Worm (Caenorhabditis elegans) whole organism, early embryonic: ENCODE data around the gene ect-2.

ENCODE experiments used
- B0310.2 ChIP-seq: sonication (generic microtip); optimal IDR thresholded peaks from 2 replicates; lab custom pipeline; 2016; ENCODE audit warnings: mild to moderate bottlenecking, missing genetic modification characterization, missing compliant biosample characterization
- F13C5.2 ChIP-seq: sonication (generic microtip); optimal IDR thresholded peaks from 2 replicates; lab custom pipeline; 2017; ENCODE audit warnings: mild to moderate bottlenecking, missing genetic modification characterization, inconsistent platforms, missing compliant biosample characterization
- aly-1 ChIP-seq: sonication (generic microtip); optimal IDR thresholded peaks from 2 replicates; lab custom pipeline; 2016; ENCODE audit warnings: missing genetic modification characterization, missing compliant biosample characterization
- ama-1 ChIP-seq: fragments of 150-350 bp; optimal IDR thresholded peaks from 2 replicates; lab custom pipeline; 2014
- ceh-13 ChIP-seq: fragments of 200-800 bp; sonication (Bioruptor generic); optimal IDR thresholded peaks from 2 replicates; lab custom pipeline; 2018; ENCODE audit warnings: mild to moderate bottlenecking, missing genetic modification characterization, missing compliant biosample characterization
- ceh-36 ChIP-seq: sonication (generic microtip); optimal IDR thresholded peaks from 2 replicates; lab custom pipeline; 2016; ENCODE audit warnings: missing genetic modification characterization, inconsistent platforms, missing compliant biosample characterization
- ets-7 ChIP-seq: sonication (generic microtip); optimal IDR thresholded peaks from 2 replicates; lab custom pipeline; 2016; ENCODE audit warnings: missing genotype, missing genetic modification characterization, missing compliant biosample characterization
- flt-1 ChIP-seq: fragments of 200-800 bp; sonication (Bioruptor generic); IDR thresholded peaks from 2 replicates; pipeline ENCODE4 v1.3.6; 2022; ENCODE audit warnings: missing genetic modification characterization, missing compliant biosample characterization
- hmbx-1 ChIP-seq: sonication (generic microtip); optimal IDR thresholded peaks from 2 replicates; lab custom pipeline; 2016; ENCODE audit warnings: mild to moderate bottlenecking, missing genetic modification characterization, missing compliant biosample characterization
- hmg-4 ChIP-seq: fragments of 200-800 bp; sonication (Bioruptor generic); optimal IDR thresholded peaks from 2 replicates; lab custom pipeline; 2018; ENCODE audit warnings: mild to moderate bottlenecking, missing genetic modification characterization, missing compliant biosample characterization
- hnd-1 ChIP-seq: sonication (generic microtip); optimal IDR thresholded peaks from 2 replicates; lab custom pipeline; 2016; ENCODE audit warnings: missing genetic modification characterization, missing compliant biosample characterization
- pes-1 ChIP-seq: fragments of 200-800 bp; sonication (Bioruptor generic); IDR thresholded peaks from 2 replicates; pipeline ENCODE4 v1.3.6; 2022; ENCODE audit warnings: missing genetic modification reagents, missing genetic modification characterization, missing compliant biosample characterization
- scrt-1 ChIP-seq: fragments of 200-800 bp; sonication (Bioruptor generic); IDR thresholded peaks from 2 replicates; pipeline ENCODE4 v1.3.6; 2022; ENCODE audit warnings: missing genetic modification characterization, missing compliant biosample characterization
- sea-1 ChIP-seq: fragments of 200-800 bp; sonication (Bioruptor generic); conservative IDR thresholded peaks from 2 replicates; pipeline ENCODE4 v1.3.6; 2022; ENCODE audit warnings: missing genetic modification characterization, missing compliant biosample characterization
- tbx-11 ChIP-seq: fragments of 200-800 bp; sonication (Bioruptor generic); IDR thresholded peaks from 2 replicates; pipeline ENCODE4 v1.3.6; 2022; ENCODE audit warnings: missing genetic modification characterization, missing compliant biosample characterization
- tbx-37 ChIP-seq: fragments of 200-800 bp; sonication (Bioruptor generic); conservative IDR thresholded peaks from 2 replicates; pipeline ENCODE4 v1.3.6; 2022; ENCODE audit warnings: missing genetic modification reagents, missing genetic modification characterization, missing compliant biosample characterization
- tra-4 ChIP-seq: sonication (generic microtip); optimal IDR thresholded peaks from 2 replicates; lab custom pipeline; 2017; ENCODE audit warnings: missing genetic modification characterization, missing compliant biosample characterization

The ect-2 gene

DNA sequence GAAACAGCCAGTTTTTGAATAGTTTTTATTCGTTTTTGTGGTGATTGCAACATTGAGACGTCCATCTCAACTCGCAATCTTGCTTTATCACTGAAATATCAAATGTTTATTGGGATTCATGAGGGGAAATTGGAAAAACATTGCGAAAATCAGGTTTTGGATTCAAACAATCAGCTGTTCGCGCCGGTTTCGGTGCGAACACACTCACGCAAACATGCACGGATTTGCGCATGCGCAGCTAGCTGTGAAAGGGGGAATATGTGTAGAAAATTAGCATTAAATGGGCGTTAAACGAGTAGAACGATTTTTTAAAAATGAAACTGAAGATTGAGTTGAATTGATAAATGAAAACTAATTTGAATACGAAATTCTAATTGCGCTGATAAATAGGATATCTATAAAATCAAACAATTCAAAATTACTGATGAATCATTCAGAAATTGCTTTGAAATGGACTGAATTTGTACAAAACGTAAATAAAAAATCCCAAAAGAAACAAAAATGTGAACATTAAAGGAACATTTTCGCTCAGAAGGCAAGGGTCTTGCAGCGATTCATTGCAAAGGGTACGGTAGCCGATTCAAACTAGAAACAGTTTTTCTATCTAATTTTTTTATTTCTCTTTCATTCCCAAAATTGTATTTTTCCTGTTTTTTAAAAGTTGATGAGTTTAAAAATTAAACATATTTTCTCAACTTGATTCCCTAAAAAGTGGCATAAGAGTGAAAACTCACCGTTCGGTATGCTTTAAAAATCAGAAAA lies at the start of gene ect-2:
TSS of gene ect-2 (minus strand) at position 762 of the 762 bp plus-strand sequence.
- TF ChIP-seq B0310.2, result no peak
- no peak for TF ChIP-seq ceh-36 (tag; lab: Kevin White, UChicago)
- TF ChIP-seq sea-1 (GFP tag; lab: Robert Waterston, UW), result no peak
- TF ChIP-seq F13C5.2, result no peak
- TF ChIP-seq pes-1, result no peak
- no peak for TF ChIP-seq flt-1 (GFP tag; lab: Robert Waterston, UW)
- TF ChIP-seq scrt-1 (GFP tag; lab: Robert Waterston, UW), result no peak
- TF ChIP-seq hnd-1, result no peak
- no peak for TF ChIP-seq ets-7 (tag; lab: Kevin White, UChicago)
- no peak for TF ChIP-seq hmbx-1 (tag; lab: Kevin White, UChicago)
- no peak for TF ChIP-seq ama-1
- TF ChIP-seq hmg-4 (GFP tag; lab: Kevin White, UChicago), result no peak
- no peak for TF ChIP-seq tra-4 (tag; lab: Kevin White, UChicago)
- no peak for TF ChIP-seq ceh-13 (GFP tag; lab: Kevin White, UChicago)
- no peak for TF ChIP-seq tbx-11 (GFP tag; lab: Robert Waterston, UW)
- TF ChIP-seq aly-1 (tag; lab: Kevin White, UChicago), result no peak

DNA sequence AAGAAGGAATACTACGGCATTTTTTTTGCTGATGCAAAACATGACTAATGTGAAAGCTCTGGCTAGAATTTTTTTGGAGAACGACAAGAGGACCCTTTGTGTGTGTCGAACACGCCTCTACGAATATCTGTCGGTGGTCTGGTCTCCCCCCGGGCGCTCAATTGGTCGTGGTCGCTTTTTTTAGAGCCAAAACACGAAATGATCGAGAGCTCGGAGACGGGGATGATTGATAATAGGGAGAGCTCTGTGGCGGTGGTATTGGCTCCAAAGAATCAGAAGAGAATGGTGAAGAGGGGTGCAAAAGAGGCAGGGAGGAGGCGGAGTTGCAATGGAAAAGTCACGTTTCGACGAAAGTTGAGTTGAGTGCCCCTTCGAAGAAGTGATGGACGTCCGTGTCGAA lies 45.8 kb upstream of the ect-2 start:
- TF ChIP-seq B0310.2, result no peak
- TF ChIP-seq hmbx-1 (tag; lab: Kevin White, UChicago), result no peak
- TF ChIP-seq tbx-11 (GFP tag; lab: Robert Waterston, UW), result no peak
- TF ChIP-seq flt-1 (GFP tag; lab: Robert Waterston, UW), result no peak
- no peak for TF ChIP-seq aly-1 (tag; lab: Kevin White, UChicago)
- no peak for TF ChIP-seq sea-1 (GFP tag; lab: Robert Waterston, UW)
- no peak for TF ChIP-seq ama-1
- no peak for TF ChIP-seq ceh-36 (tag; lab: Kevin White, UChicago)
- TF ChIP-seq tra-4 (tag; lab: Kevin White, UChicago), result no peak
- no peak for TF ChIP-seq ets-7 (tag; lab: Kevin White, UChicago)
- no peak for TF ChIP-seq tbx-37
- no peak for TF ChIP-seq ceh-13 (GFP tag; lab: Kevin White, UChicago)
- no peak for TF ChIP-seq pes-1
- no peak for TF ChIP-seq hnd-1
- TF ChIP-seq scrt-1 (GFP tag; lab: Robert Waterston, UW), result no peak
- TF ChIP-seq hmg-4 (GFP tag; lab: Kevin White, UChicago), result no peak

DNA sequence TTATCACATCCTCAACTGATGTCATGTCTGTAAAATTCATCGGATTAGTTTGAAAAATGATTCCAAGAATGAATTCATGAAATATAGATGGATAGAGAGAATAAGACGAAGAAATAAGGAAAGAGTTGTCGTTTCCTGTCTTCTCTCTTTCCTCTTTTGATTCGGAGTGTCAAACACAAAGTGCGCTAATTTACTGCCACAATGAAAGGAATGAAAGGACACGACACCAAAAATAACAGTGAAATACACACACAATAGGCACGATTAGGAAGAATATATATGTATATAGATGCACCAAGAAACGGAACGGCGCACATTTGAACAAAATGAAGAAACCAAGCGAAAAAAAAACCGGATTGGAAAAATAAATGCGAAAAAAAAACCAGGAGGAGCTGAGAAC lies 45.3 kb upstream of the ect-2 start, which contains the start of gene VM106R.1:
TSS of gene VM106R.1 (minus strand) at position 101 of the 400 bp plus-strand sequence.
- TF ChIP-seq sea-1 (GFP tag; lab: Robert Waterston, UW) (no peak), hmg-4 (GFP tag; lab: Kevin White, UChicago) (no peak), tbx-37 (no peak), hmbx-1 (tag; lab: Kevin White, UChicago) (no peak), hnd-1 (no peak), F13C5.2 (no peak), B0310.2 (no peak), tra-4 (tag; lab: Kevin White, UChicago) (no peak), aly-1 (tag; lab: Kevin White, UChicago) (no peak), tbx-11 (GFP tag; lab: Robert Waterston, UW) (no peak), pes-1 (no peak), flt-1 (GFP tag; lab: Robert Waterston, UW) (no peak), ets-7 (tag; lab: Kevin White, UChicago) (no peak), ama-1 (no peak), scrt-1 (GFP tag; lab: Robert Waterston, UW) (no peak)

ce11 chrII:10824046-10824445 lies 40.3 kb upstream of the ect-2 start, which contains the start of the genes R06F6.12 and mix-1:
Gene R06F6.12 (minus strand): TSS chrII:10824081.
Gene mix-1 (plus strand): TSS chrII:10824246.
- TF ChIP-seq tbx-11 (GFP tag; lab: Robert Waterston, UW), result no peak
- TF ChIP-seq pes-1, result peak; percentile 62; the same call in 1 of the 2 replicates
- peak; percentile 20 for TF ChIP-seq F13C5.2
- no peak for TF ChIP-seq sea-1 (GFP tag; lab: Robert Waterston, UW)

DNA sequence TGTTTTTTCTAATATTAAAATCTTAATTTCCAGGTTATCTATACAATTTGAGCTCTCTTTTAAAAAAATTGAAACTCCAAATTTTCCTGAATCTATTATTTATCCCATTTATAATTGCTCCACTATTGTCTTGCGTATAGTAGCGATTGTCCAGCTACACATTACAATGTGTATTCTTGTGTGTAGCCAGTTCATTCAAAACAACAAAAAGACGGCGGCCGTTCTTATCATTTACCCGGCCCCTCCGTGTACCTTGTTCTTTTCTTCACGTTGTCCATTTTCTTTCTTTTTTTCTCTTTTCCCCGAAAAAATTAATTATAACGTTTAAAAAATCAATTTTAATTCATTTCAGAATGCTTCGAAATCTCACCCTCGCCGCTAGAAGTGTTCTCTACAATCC lies 36.9 kb upstream of the ect-2 start, which contains the start of gene ech-4:
TSS of gene ech-4 (plus strand) at position 353 of the 400 bp plus-strand sequence.
- TF ChIP-seq ceh-13 (GFP tag; lab: Kevin White, UChicago) (no peak), hnd-1 (no peak), aly-1 (tag; lab: Kevin White, UChicago) (no peak), B0310.2 (no peak), tbx-11 (GFP tag; lab: Robert Waterston, UW) (no peak), tbx-37 (no peak), ama-1 (no peak), ets-7 (tag; lab: Kevin White, UChicago) (no peak), ceh-36 (tag; lab: Kevin White, UChicago) (no peak), flt-1 (GFP tag; lab: Robert Waterston, UW) (no peak), pes-1 (no peak), tra-4 (tag; lab: Kevin White, UChicago) (no peak), F13C5.2 (no peak), hmg-4 (GFP tag; lab: Kevin White, UChicago) (no peak), sea-1 (GFP tag; lab: Robert Waterston, UW) (no peak)

DNA sequence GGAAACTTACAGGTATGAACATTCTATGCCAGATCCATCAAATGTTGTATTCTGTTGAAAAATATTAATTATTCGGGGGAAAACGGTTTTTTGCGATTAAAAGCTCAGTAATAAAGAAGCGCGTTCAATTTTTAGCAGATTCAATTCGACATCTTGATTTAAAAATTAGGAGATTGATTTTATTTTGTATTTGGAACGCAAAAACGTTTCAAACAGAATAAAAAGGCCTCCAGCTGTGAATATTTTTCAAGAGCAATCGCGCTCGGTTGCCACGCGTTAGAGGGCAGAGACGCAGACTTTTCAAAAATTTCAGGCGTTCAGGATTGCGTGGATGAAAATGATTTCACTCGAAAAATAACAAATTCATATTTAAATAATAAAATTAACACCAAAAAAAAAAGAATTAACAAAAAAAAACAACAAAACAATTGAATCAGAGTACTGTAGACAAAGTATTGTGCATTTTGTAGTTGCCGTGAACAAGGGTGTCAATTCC lies 36.2 kb upstream of the ect-2 start, which contains the start of gene R06F6.8:
TSS of gene R06F6.8 (minus strand) at position 51 of the 496 bp plus-strand sequence.
- TF ChIP-seq tbx-37 (no peak), pes-1 (0 out of 2 replicates have a peak, but pooled peaks have one; percentile 13)

DNA sequence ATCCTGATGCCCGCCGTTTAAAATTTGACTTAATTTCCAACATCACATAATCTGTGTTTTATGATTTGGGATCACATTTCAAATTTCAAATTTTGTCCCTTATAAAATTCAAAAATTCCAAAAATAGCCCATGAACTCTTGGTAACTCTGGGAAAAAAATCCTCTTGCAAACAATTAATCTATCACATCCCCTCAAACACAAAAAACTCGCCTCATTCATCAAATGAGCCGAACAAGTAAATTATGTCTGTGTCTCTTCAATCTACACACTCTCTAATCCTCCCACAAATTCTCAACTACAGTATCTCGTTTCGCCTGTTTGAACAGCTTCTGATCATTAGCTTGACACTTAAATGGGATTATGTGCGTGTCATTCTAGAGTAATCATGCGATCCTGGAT lies 26.9 kb upstream of the ect-2 start, which contains the start of gene msrp-7:
TSS of gene msrp-7 (plus strand) at position 301 of the 400 bp plus-strand sequence.
- TF ChIP-seq sea-1 (GFP tag; lab: Robert Waterston, UW) (no peak), ceh-13 (GFP tag; lab: Kevin White, UChicago) (no peak), ets-7 (tag; lab: Kevin White, UChicago) (no peak), hmg-4 (GFP tag; lab: Kevin White, UChicago) (no peak), hmbx-1 (tag; lab: Kevin White, UChicago) (no peak), pes-1 (no peak), B0310.2 (no peak)
